Worm (Caenorhabditis elegans) whole organism, L1 larva: ENCODE results near the gene nhr-71.
A peak's percentile ranks its signal among the peaks of the same experiment; 100 is the strongest.

ENCODE experiments used
- ama-1 ChIP-seq: fragments of 150-350 bp; optimal IDR thresholded peaks from 2 replicates; lab custom pipeline; 2014
- ceh-8 ChIP-seq: fragments of 200-800 bp; sonication (Bioruptor generic); optimal IDR thresholded peaks from 2 replicates; lab custom pipeline; 2018; ENCODE audit warnings: mild to moderate bottlenecking, missing genetic modification characterization, moderate library complexity, missing compliant biosample characterization
- dsc-1 ChIP-seq: sonication (generic microtip); optimal IDR thresholded peaks from 2 replicates; lab custom pipeline; 2016; ENCODE audit warnings: mild to moderate bottlenecking, missing genetic modification characterization, missing compliant biosample characterization
- efl-1 ChIP-seq, 4 experiments: fragments of 150-350 bp; optimal IDR thresholded peaks in 3 of 4; peaks in 1 of 4; 1 replicate in 1 of 4; 2 replicates in 3 of 4; lab custom pipeline; 2014; ENCODE audit warnings: missing biosample characterization in 2 of 4, missing genetic modification characterization in 2 of 4, missing genetic modification reagents in 2 of 4
- efl-3 ChIP-seq: fragments of 200-800 bp; sonication (Bioruptor generic); optimal IDR thresholded peaks from 2 replicates; lab custom pipeline; 2018; ENCODE audit warnings: mild to moderate bottlenecking, missing genetic modification characterization, missing compliant biosample characterization
- fkh-8 ChIP-seq: sonication (generic microtip); optimal IDR thresholded peaks from 2 replicates; lab custom pipeline; 2016; ENCODE audit warnings: mild to moderate bottlenecking, missing genetic modification characterization, missing compliant biosample characterization
- grh-1 ChIP-seq: fragments of 200-800 bp; sonication (Bioruptor generic); IDR thresholded peaks from 2 replicates; pipeline ENCODE4 v1.3.6; 2022; ENCODE audit warnings: missing genetic modification reagents, missing genetic modification characterization, missing compliant biosample characterization
- irx-1 ChIP-seq: sonication (generic microtip); optimal IDR thresholded peaks from 2 replicates; lab custom pipeline; 2016; ENCODE audit warnings: missing genetic modification characterization, missing compliant biosample characterization
- lin-13 ChIP-seq: fragments of 150-350 bp; optimal IDR thresholded peaks from 2 replicates; lab custom pipeline; 2014; ENCODE audit warnings: missing biosample characterization, missing genetic modification reagents, missing genetic modification characterization
- lin-14 ChIP-seq: fragments of 200-800 bp; sonication (Bioruptor generic); optimal IDR thresholded peaks from 2 replicates; lab custom pipeline; 2018; ENCODE audit warnings: mild to moderate bottlenecking, missing genetic modification characterization, moderate library complexity, missing compliant biosample characterization
- lin-39 ChIP-seq: fragments of 150-350 bp; optimal IDR thresholded peaks from 2 replicates; lab custom pipeline; 2014; ENCODE audit warnings: missing biosample characterization, missing genetic modification reagents, missing genetic modification characterization
- mef-2 ChIP-seq: fragments of 150-350 bp; optimal IDR thresholded peaks from 2 replicates; lab custom pipeline; 2014; ENCODE audit warnings: missing biosample characterization, missing genetic modification characterization
- mep-1 ChIP-seq: fragments of 150-350 bp; optimal IDR thresholded peaks from 2 replicates; lab custom pipeline; 2014; ENCODE audit warnings: missing biosample characterization, missing genetic modification characterization
- nhr-12 ChIP-seq: sonication (generic microtip); optimal IDR thresholded peaks from 2 replicates; lab custom pipeline; 2017; ENCODE audit warnings: missing biosample characterization, missing genetic modification characterization
- nhr-237 ChIP-seq: fragments of 150-350 bp; optimal IDR thresholded peaks from 2 replicates; lab custom pipeline; 2014; ENCODE audit warnings: missing biosample characterization, missing genetic modification characterization
- nhr-28 ChIP-seq: fragments of 150-350 bp; optimal IDR thresholded peaks from 2 replicates; lab custom pipeline; 2014; ENCODE audit warnings: missing biosample characterization, missing genetic modification characterization
- nhr-47 ChIP-seq: sonication (generic microtip); optimal IDR thresholded peaks from 2 replicates; lab custom pipeline; 2016; ENCODE audit warnings: mild to moderate bottlenecking, missing genetic modification characterization, moderate library complexity, missing compliant biosample characterization
- nhr-71 ChIP-seq: sonication (generic microtip); optimal IDR thresholded peaks from 2 replicates; lab custom pipeline; 2016; ENCODE audit warnings: mild to moderate bottlenecking, missing genetic modification characterization, moderate library complexity, missing compliant biosample characterization
- nhr-84 ChIP-seq: sonication (generic microtip); optimal IDR thresholded peaks from 2 replicates; lab custom pipeline; 2017; ENCODE audit warnings: missing biosample characterization, missing genetic modification characterization
- nhr-90 ChIP-seq: sonication (generic microtip); optimal IDR thresholded peaks from 2 replicates; lab custom pipeline; 2016; ENCODE audit warnings: mild to moderate bottlenecking, missing genetic modification characterization, missing compliant biosample characterization; ENCODE audit not compliant: poor library complexity
- pax-3 ChIP-seq: fragments of 200-800 bp; sonication (Bioruptor generic); optimal IDR thresholded peaks from 2 replicates; lab custom pipeline; 2018; ENCODE audit warnings: mild to moderate bottlenecking, missing genetic modification characterization, moderate library complexity, missing compliant biosample characterization
- pqm-1 ChIP-seq: sonication (generic microtip); optimal IDR thresholded peaks from 3 replicates; lab custom pipeline; 2017; ENCODE audit warnings: missing biosample characterization, missing genetic modification characterization
- rnt-1 ChIP-seq: sonication (generic microtip); optimal IDR thresholded peaks from 2 replicates; lab custom pipeline; 2016; ENCODE audit warnings: mild to moderate bottlenecking, missing genetic modification characterization, moderate library complexity, missing compliant biosample characterization
- skn-1 ChIP-seq: fragments of 150-350 bp; optimal IDR thresholded peaks from 2 replicates; lab custom pipeline; 2014; ENCODE audit warnings: missing biosample characterization, missing genetic modification characterization
- snpc-4 ChIP-seq: fragments of 150-350 bp; optimal IDR thresholded peaks from 2 replicates; lab custom pipeline; 2014; ENCODE audit warnings: missing biosample characterization, missing genetic modification characterization
- snu-23 ChIP-seq: sonication (generic microtip); optimal IDR thresholded peaks from 2 replicates; lab custom pipeline; 2016; ENCODE audit warnings: missing genetic modification characterization, missing compliant biosample characterization
- sox-4 ChIP-seq: sonication (generic microtip); optimal IDR thresholded peaks from 2 replicates; lab custom pipeline; 2016; ENCODE audit warnings: missing genetic modification characterization, missing compliant biosample characterization
- sptf-1 ChIP-seq: fragments of 150-350 bp; optimal IDR thresholded peaks from 2 replicates; lab custom pipeline; 2014; ENCODE audit warnings: missing biosample characterization, missing genetic modification characterization
- unc-130 ChIP-seq: fragments of 150-350 bp; optimal IDR thresholded peaks from 2 replicates; lab custom pipeline; 2017; ENCODE audit warnings: missing biosample characterization, missing genetic modification characterization, inconsistent platforms
- unc-86 ChIP-seq: sonication (generic microtip); optimal IDR thresholded peaks from 2 replicates; lab custom pipeline; 2016; ENCODE audit warnings: missing genetic modification characterization, missing compliant biosample characterization
- zag-1 ChIP-seq: fragments of 150-350 bp; optimal IDR thresholded peaks from 2 replicates; lab custom pipeline; 2014; ENCODE audit warnings: missing biosample characterization, missing genetic modification characterization
- ztf-11 ChIP-seq, 2 experiments: sonication (generic microtip); optimal IDR thresholded peaks; 2 replicates each; lab custom pipeline; 2016 to 2017; ENCODE audit warnings: missing genetic modification characterization in 2 of 2, missing biosample characterization in 1 of 2, missing compliant biosample characterization in 1 of 2
- ztf-4 ChIP-seq: fragments of 150-350 bp; optimal IDR thresholded peaks from 2 replicates; lab custom pipeline; 2014; ENCODE audit warnings: missing biosample characterization, missing genetic modification characterization

Gene nhr-71

ce11 chrX:13700642-13701233 is 46.4 kb upstream of the nhr-71 start (continued):
- TF ChIP-seq lin-13 (GFP tag; lab: Kevin White, UChicago) (peak; percentile 98), nhr-84 (tag; lab: Kevin White, UChicago) (peak; percentile 83), mep-1 (tag; lab: Kevin White, UChicago) (peak; percentile 100)

- no peak for TF ChIP-seq dsc-1
- TF ChIP-seq unc-130 (tag; lab: Kevin White, UChicago) = no peak
- no peak for TF ChIP-seq mef-2 (tag; lab: Kevin White, UChicago)
- no peak for TF ChIP-seq sptf-1 (tag; lab: Kevin White, UChicago)
- no peak for TF ChIP-seq ztf-11 (tag; optimal IDR thresholded peaks at IDR 0.05; lab: Kevin White, UChicago)
- no peak for TF ChIP-seq nhr-90 (tag; lab: Kevin White, UChicago)
- no peak for TF ChIP-seq grh-1 (GFP tag; lab: Robert Waterston, UW)
Observed at ce11 chrX:13702923-13703322, 44.2 kb upstream of the nhr-71 start.

ce11 chrX:13706607-13707006 is 40.5 kb upstream of the nhr-71 start, which contains the start of gene K02D3.1:
TSS of gene K02D3.1 (plus strand) at chrX:13706907.
- TF ChIP-seq efl-1 (optimal IDR thresholded peaks at IDR 0.05; lab: Kevin White, UChicago) (no peak), efl-1 (GFP tag; optimal IDR thresholded peaks at IDR 0.05 in 1 of 2; lab: Kevin White, UChicago) (no peak), skn-1 (tag; lab: Kevin White, UChicago) (no peak), efl-3 (GFP tag; lab: Kevin White, UChicago) (no peak), pqm-1 (no peak), lin-13 (GFP tag; lab: Kevin White, UChicago) (no peak), lin-39 (no peak)

- TF ChIP-seq ztf-4 (no peak), unc-130 (tag; lab: Kevin White, UChicago) (no peak), irx-1 (no peak), snpc-4 (peak; percentile 45), nhr-84 (tag; lab: Kevin White, UChicago) (no peak), ama-1 (lab: Kevin White, UChicago) (no peak), nhr-28 (tag; lab: Kevin White, UChicago) (no peak), nhr-237 (tag; lab: Kevin White, UChicago) (no peak)
Observed at ce11 chrX:13709060-13709459, 38.1 kb upstream of the nhr-71 start.

ce11 chrX:13711909-13712308 is 35.2 kb upstream of the nhr-71 start, which contains the start of gene K02D3.2:
TSS of gene K02D3.2 (minus strand) at chrX:13712009.
- TF ChIP-seq snpc-4 (no peak), sox-4 (tag; lab: Kevin White, UChicago) (no peak), nhr-28 (tag; lab: Kevin White, UChicago) (no peak), mep-1 (tag; lab: Kevin White, UChicago) (no peak), zag-1 (tag; lab: Kevin White, UChicago) (no peak), snu-23 (peak; percentile 29)

ce11 chrX:13712992-13713391 is 34.1 kb upstream of the nhr-71 start:
- TF ChIP-seq rnt-1 (tag; lab: Kevin White, UChicago) = peak; percentile 26
- peak; percentile 29 for TF ChIP-seq ceh-8
- peak; percentile 45 for TF ChIP-seq nhr-71 (tag; lab: Kevin White, UChicago)
- no peak for TF ChIP-seq nhr-12
- TF ChIP-seq fkh-8 (tag; lab: Kevin White, UChicago) = peak; percentile 61
- peak; percentile 3 for TF ChIP-seq pax-3 (tag; lab: Kevin White, UChicago)
- TF ChIP-seq dsc-1 = peak; percentile 16
- TF ChIP-seq unc-86 = no peak
- TF ChIP-seq lin-14 (GFP tag; lab: Kevin White, UChicago) = peak; percentile 36
- TF ChIP-seq nhr-47 (tag; lab: Kevin White, UChicago) = no peak
- TF ChIP-seq, all 84 proteins: peak for 7
